Worm (Caenorhabditis elegans) whole organism, L3 larva: ENCODE results near the gene str-174.

Experiments
- aly-2 ChIP-seq: fragments of 150-350 bp; optimal IDR thresholded peaks from 2 replicates; lab custom pipeline; 2014; ENCODE audit warnings: missing biosample characterization, missing genetic modification characterization
- ama-1 ChIP-seq: fragments of 150-350 bp; optimal IDR thresholded peaks from 2 replicates; lab custom pipeline; 2018
- ceh-28 ChIP-seq: fragments of 150-350 bp; optimal IDR thresholded peaks from 2 replicates; lab custom pipeline; 2014; ENCODE audit warnings: missing biosample characterization, missing genetic modification reagents, missing genetic modification characterization
- ceh-82 ChIP-seq: fragments of 150-350 bp; optimal IDR thresholded peaks from 2 replicates; lab custom pipeline; 2014; ENCODE audit warnings: missing biosample characterization, missing genetic modification characterization
- daf-12 ChIP-seq: fragments of 150-350 bp; optimal IDR thresholded peaks from 2 replicates; lab custom pipeline; 2014; ENCODE audit warnings: missing biosample characterization, missing genetic modification reagents, missing genetic modification characterization
- egl-27 ChIP-seq: sonication (generic microtip); optimal IDR thresholded peaks from 4 replicates; lab custom pipeline; 2017; ENCODE audit warnings: missing biosample characterization, missing genetic modification reagents, missing genetic modification characterization
- egl-5 ChIP-seq: fragments of 150-350 bp; optimal IDR thresholded peaks from 2 replicates; lab custom pipeline; 2017; ENCODE audit warnings: missing biosample characterization, missing genetic modification reagents, missing genetic modification characterization, inconsistent platforms
- elt-1 ChIP-seq: fragments of 150-350 bp; optimal IDR thresholded peaks from 2 replicates; lab custom pipeline; 2014; ENCODE audit warnings: missing biosample characterization, missing genetic modification characterization
- elt-2 ChIP-seq: sonication (generic microtip); optimal IDR thresholded peaks from 2 replicates; lab custom pipeline; 2016; ENCODE audit warnings: missing genetic modification reagents, mild to moderate bottlenecking, missing genetic modification characterization, missing compliant biosample characterization
- elt-3 ChIP-seq, 3 experiments: fragments of 150-350 bp in 1 of 3; sonication (generic microtip) in 2 of 3; optimal IDR thresholded peaks; 2 replicates in 2 of 3; 4 replicates in 1 of 3; lab custom pipeline; 2014 to 2017; ENCODE audit warnings: missing biosample characterization in 3 of 3, missing genetic modification characterization in 3 of 3
- eor-1 ChIP-seq, 2 experiments: fragments of 150-350 bp; optimal IDR thresholded peaks; 2 replicates each; lab custom pipeline; 2014 to 2018; ENCODE audit warnings: missing biosample characterization in 2 of 2, missing genetic modification characterization in 2 of 2
- fos-1 ChIP-seq: fragments of 150-350 bp; optimal IDR thresholded peaks from 2 replicates; lab custom pipeline; 2014; ENCODE audit warnings: missing biosample characterization, missing genetic modification characterization
- hmg-11 ChIP-seq: sonication (generic microtip); optimal IDR thresholded peaks from 2 replicates; lab custom pipeline; 2016; ENCODE audit warnings: missing genetic modification characterization, missing compliant biosample characterization
- lin-15B ChIP-seq: fragments of 150-350 bp; optimal IDR thresholded peaks from 2 replicates; lab custom pipeline; 2014; ENCODE audit warnings: missing biosample characterization, missing genetic modification characterization
- lin-39 ChIP-seq: fragments of 150-350 bp; optimal IDR thresholded peaks from 2 replicates; lab custom pipeline; 2018; ENCODE audit warnings: missing biosample characterization, missing genetic modification reagents, missing genetic modification characterization
- lsy-12 ChIP-seq: sonication (generic microtip); optimal IDR thresholded peaks from 2 replicates; lab custom pipeline; 2016; ENCODE audit warnings: mild to moderate bottlenecking, missing genetic modification characterization, missing compliant biosample characterization
- mdl-1 ChIP-seq: fragments of 150-350 bp; optimal IDR thresholded peaks from 2 replicates; lab custom pipeline; 2014; ENCODE audit warnings: missing biosample characterization, missing genetic modification characterization
- nhr-11 ChIP-seq: fragments of 150-350 bp; optimal IDR thresholded peaks from 2 replicates; lab custom pipeline; 2014; ENCODE audit warnings: missing biosample characterization, missing genetic modification characterization
- nhr-23 ChIP-seq: fragments of 150-350 bp; optimal IDR thresholded peaks from 2 replicates; lab custom pipeline; 2014; ENCODE audit warnings: missing biosample characterization, missing genetic modification reagents, missing genetic modification characterization
- nhr-237 ChIP-seq: fragments of 150-350 bp; optimal IDR thresholded peaks from 2 replicates; lab custom pipeline; 2014; ENCODE audit warnings: missing biosample characterization, missing genetic modification characterization
- nhr-28 ChIP-seq: fragments of 150-350 bp; optimal IDR thresholded peaks from 2 replicates; lab custom pipeline; 2014; ENCODE audit warnings: missing biosample characterization, missing genetic modification characterization
- nhr-67 ChIP-seq: fragments of 150-350 bp; optimal IDR thresholded peaks from 2 replicates; lab custom pipeline; 2014; ENCODE audit warnings: missing biosample characterization, missing genetic modification characterization
- nhr-76 ChIP-seq: fragments of 150-350 bp; sonication (generic microtip); optimal IDR thresholded peaks from 5 replicates; lab custom pipeline; 2014; ENCODE audit warnings: missing biosample characterization, missing genetic modification characterization
- pha-4 ChIP-seq: fragments of 150-350 bp; optimal IDR thresholded peaks from 2 replicates; lab custom pipeline; 2014; ENCODE audit warnings: missing biosample characterization, missing genetic modification reagents, missing genetic modification characterization
- pqm-1 ChIP-seq: fragments of 150-350 bp; optimal IDR thresholded peaks from 2 replicates; lab custom pipeline; 2017; ENCODE audit warnings: missing biosample characterization, missing genetic modification characterization, inconsistent platforms
- sea-2 ChIP-seq: fragments of 150-350 bp; sonication (generic microtip); optimal IDR thresholded peaks from 4 replicates; lab custom pipeline; 2014; ENCODE audit warnings: missing biosample characterization, missing genetic modification reagents, missing genetic modification characterization
- skn-1 ChIP-seq: fragments of 150-350 bp; optimal IDR thresholded peaks from 2 replicates; lab custom pipeline; 2014; ENCODE audit warnings: missing biosample characterization, missing genetic modification characterization
- unc-39 ChIP-seq: sonication (generic microtip); optimal IDR thresholded peaks from 4 replicates; lab custom pipeline; 2017; ENCODE audit warnings: missing biosample characterization, missing genetic modification characterization
- zag-1 ChIP-seq: fragments of 150-350 bp; optimal IDR thresholded peaks from 2 replicates; lab custom pipeline; 2014; ENCODE audit warnings: missing biosample characterization, missing genetic modification characterization
- ztf-11 ChIP-seq: fragments of 150-350 bp; optimal IDR thresholded peaks from 2 replicates; lab custom pipeline; 2014; ENCODE audit warnings: missing biosample characterization, missing genetic modification characterization

str-174 gene

DNA sequence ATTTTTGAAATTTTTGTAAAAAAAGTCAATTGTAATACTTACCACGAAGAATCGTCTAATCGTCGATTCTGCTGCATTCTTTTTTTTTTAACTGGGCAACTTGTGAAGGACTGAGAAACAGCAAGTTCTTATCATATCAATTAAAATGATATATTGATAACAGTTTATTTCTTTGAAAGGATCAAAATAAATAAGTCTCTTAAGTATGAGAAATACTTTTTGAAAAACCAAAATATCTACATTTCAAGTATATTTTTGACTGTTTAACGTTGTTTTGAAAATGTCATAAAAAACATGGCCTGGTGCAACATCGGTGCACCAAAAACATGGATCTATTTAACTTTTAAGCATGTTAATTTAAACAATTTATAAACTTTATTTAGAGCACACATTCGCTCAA lies 18.3 kb downstream of the str-174 start, which contains the start of gene Y17G9A.2:
TSS of gene Y17G9A.2 (minus strand) at position 101 of the 400 bp plus-strand sequence.
- TF ChIP-seq egl-5 (tag; lab: Kevin White, UChicago) (no peak), lin-39 (tag; lab: Kevin White, UChicago) (no peak), ceh-82 (tag; lab: Kevin White, UChicago) (no peak), eor-1 (tag; optimal IDR thresholded peaks at IDR 0.05; lab: Kevin White, UChicago) (no peak), elt-2 (no peak), mdl-1 (no peak), elt-1 (tag; lab: Kevin White, UChicago) (no peak), ama-1 (lab: Kevin White, UChicago) (no peak), elt-3 (tag; optimal IDR thresholded peaks at IDR 0.05; lab: Kevin White, UChicago) (no peak)

DNA sequence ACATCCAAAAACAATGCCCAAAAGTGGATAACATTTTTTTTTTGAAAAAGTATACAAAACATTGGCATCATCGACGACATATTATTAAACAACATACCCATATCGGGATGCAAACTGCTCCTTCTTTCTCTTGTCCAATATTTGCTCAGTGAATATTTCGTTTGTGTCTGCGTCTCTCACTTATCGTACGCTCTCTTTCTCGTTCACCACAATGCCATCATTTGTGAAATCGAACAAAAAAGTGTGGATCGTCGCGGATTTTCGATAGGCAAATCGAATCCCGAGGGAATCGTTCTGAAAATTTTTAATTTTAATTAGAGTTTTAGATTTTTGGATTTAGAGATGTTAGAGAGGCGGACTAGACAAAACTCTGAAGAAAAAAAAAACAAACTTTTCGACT lies 27.7 kb downstream of the str-174 start, which contains the start of gene tat-2:
TSS of gene tat-2 (minus strand) at position 101 of the 400 bp plus-strand sequence.
- TF ChIP-seq fos-1 (tag; lab: Kevin White, UChicago) (no peak), pha-4 (tag; lab: Kevin White, UChicago) (peak; percentile 58)
- TF ChIP-seq, all 47 proteins: peak for 1

DNA sequence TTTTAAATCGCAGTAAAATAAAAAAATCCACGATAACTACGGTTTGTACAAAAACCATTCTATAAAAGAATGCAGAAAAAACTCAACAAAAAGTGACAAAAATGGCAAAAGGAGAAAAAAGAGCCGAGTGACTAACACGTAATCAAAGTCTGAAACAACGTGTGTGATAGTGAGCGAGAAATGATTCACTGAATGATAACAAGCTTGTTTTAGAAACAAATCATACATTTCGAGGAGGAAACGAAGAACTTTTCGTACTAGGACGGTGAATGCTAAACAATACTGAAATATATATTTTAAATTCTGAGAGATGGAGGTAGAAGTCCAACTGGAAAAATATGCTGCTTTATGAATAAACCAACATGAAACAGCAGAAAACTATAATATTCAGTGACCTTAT lies 32.5 kb downstream of the str-174 start:
- TF ChIP-seq pqm-1 (tag; lab: Kevin White, UChicago): peak; percentile 65
- TF ChIP-seq elt-2: peak; percentile 61
- no peak for TF ChIP-seq nhr-237 (tag; lab: Kevin White, UChicago)
- TF ChIP-seq, all 47 proteins: peak for 2

DNA sequence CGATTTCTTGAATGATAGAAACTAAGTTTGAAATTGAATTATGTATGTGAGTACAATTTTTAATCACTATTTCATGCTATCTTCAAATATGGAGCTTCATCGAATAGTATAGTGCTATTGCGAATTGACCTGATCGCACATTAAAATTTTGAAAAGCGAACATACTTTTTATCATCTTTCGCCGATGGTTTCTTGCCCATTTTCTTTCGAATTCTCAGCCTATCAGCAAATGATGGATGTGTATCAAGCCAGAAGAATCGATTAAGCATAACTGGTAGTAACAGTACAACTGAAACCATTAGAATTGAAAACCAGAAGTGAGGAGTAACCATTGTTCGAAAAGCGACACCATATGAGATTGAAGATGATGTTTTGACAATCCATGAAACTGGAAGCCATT lies 44.9 kb downstream of the str-174 start:
- TF ChIP-seq lsy-12 (tag; lab: Kevin White, UChicago) (no peak), ztf-11 (tag; lab: Kevin White, UChicago) (no peak), eor-1 (tag; optimal IDR thresholded peaks at IDR 0.05; lab: Kevin White, UChicago) (no peak), nhr-76 (tag; lab: Kevin White, UChicago) (no peak), egl-5 (tag; lab: Kevin White, UChicago) (no peak), nhr-237 (tag; lab: Kevin White, UChicago) (no peak), egl-27 (tag; lab: Kevin White, UChicago) (no peak), pqm-1 (tag; lab: Kevin White, UChicago) (no peak), lin-15B (tag; lab: Kevin White, UChicago) (no peak), sea-2 (GFP tag; lab: Kevin White, UChicago) (no peak), pha-4 (tag; lab: Kevin White, UChicago) (no peak), ceh-82 (tag; lab: Kevin White, UChicago) (no peak), lin-39 (tag; lab: Kevin White, UChicago) (no peak), nhr-67 (tag; lab: Kevin White, UChicago) (no peak), daf-12 (no peak)
- TF ChIP-seq, all 47 proteins: peak for 0

DNA sequence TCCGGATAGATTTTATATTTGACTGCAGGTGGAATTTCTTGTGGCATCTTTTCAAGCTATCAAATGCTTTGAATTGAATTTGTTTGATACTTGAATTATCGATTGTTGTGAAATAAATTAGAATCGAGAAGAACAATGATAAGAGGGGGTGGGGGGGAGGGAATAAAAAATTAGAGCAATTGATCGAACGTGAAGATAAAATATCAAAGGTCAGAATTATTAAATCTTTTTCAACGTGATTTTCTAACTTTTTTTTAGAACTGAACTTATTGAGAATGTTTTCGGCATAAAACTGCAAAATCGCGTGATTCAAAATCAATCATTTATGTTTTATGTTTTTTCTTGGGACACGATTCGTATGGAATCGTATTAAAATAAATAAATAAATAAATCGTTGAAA lies 47.3 kb downstream of the str-174 start, which contains the start of gene mpz-4:
TSS of gene mpz-4 (minus strand) at position 101 of the 400 bp plus-strand sequence.
- TF ChIP-seq egl-27 (tag; lab: Kevin White, UChicago) (no peak), skn-1 (tag; lab: Kevin White, UChicago) (no peak), zag-1 (tag; lab: Kevin White, UChicago) (no peak), elt-3 (tag; optimal IDR thresholded peaks at IDR 0.05; lab: Kevin White, UChicago) (no peak), nhr-11 (tag; lab: Kevin White, UChicago) (no peak), lin-15B (tag; lab: Kevin White, UChicago) (no peak), ceh-28 (tag; lab: Kevin White, UChicago) (no peak), nhr-28 (tag; lab: Kevin White, UChicago) (no peak), nhr-23 (tag; lab: Kevin White, UChicago) (no peak), unc-39 (tag; lab: Kevin White, UChicago) (no peak), nhr-237 (tag; lab: Kevin White, UChicago) (no peak), pha-4 (tag; lab: Kevin White, UChicago) (no peak), aly-2 (no peak), daf-12 (no peak), elt-2 (no peak), pqm-1 (tag; lab: Kevin White, UChicago) (no peak), fos-1 (tag; lab: Kevin White, UChicago) (no peak), hmg-11 (no peak), mdl-1 (no peak)
